Fruit fly (Drosophila melanogaster) whole organism: ENCODE data around the gene dpr20.

Experiments
- CG8478 ChIP-seq: fragments of >200 bp; optimal IDR thresholded peaks from 2 replicates; lab custom pipeline; 2018; ENCODE audit warnings: inconsistent platforms
- Dll ChIP-seq: fragments of >200 bp; optimal IDR thresholded peaks from 2 replicates; lab custom pipeline; 2017
- EcR ChIP-seq, 2 experiments: fragments of >200 bp; optimal IDR thresholded peaks; 2 replicates each; lab custom pipeline; 2017; ENCODE audit warnings: missing biosample characterization in 2 of 2, missing genetic modification characterization in 2 of 2, missing genetic modification reagents in 2 of 2
- pan ChIP-seq: fragments of >200 bp; optimal IDR thresholded peaks from 2 replicates; lab custom pipeline; 2017
- psq ChIP-seq: fragments of >200 bp; optimal IDR thresholded peaks from 2 replicates; lab custom pipeline; 2017

- TF ChIP-seq psq (lab: Kevin White, UChicago) (no peak), pan (lab: Kevin White, UChicago) (no peak), CG8478 (lab: Kevin White, UChicago) (no peak), EcR (GFP tag; optimal IDR thresholded peaks at IDR 0.05; lab: Kevin White, UChicago) (no peak), Dll (lab: Kevin White, UChicago) (no peak)
Measured at dm6 chr3L:882892-883255, 25.8 kb upstream of the dpr20 start.
